Worm (Caenorhabditis elegans): ENCODE results near the gene ndua-1.

- TF ChIP-seq fos-1 (tag; optimal IDR thresholded peaks at IDR 0.05) (no peak), nhr-76 (tag; optimal IDR thresholded peaks at IDR 0.05) (no peak)
These were observed 22.9 kb downstream of the ndua-1 start, which contains the start of gene sbt-1 for ce11 chrV:20828820-20829219.

Measured in whole organism, L3 larva.